Fruit fly (Drosophila melanogaster) whole organism, embryonic: ENCODE results near the gene CG31176.

Source experiments
- CG10267 ChIP-seq: fragments of 200-800 bp; sonication (Bioruptor generic); optimal IDR thresholded peaks from 2 replicates; lab custom pipeline; 2018; ENCODE audit warnings: missing biosample characterization, mild to moderate bottlenecking, missing genetic modification characterization, moderate library complexity
- CG10274 ChIP-seq: fragments of 200-800 bp; sonication (Bioruptor generic); optimal IDR thresholded peaks from 3 replicates; lab custom pipeline; 2017; ENCODE audit warnings: missing biosample characterization, mild to moderate bottlenecking, missing genetic modification characterization
- CG10979 ChIP-seq: fragments of 200-800 bp; sonication (Bioruptor generic); optimal IDR thresholded peaks from 2 replicates; lab custom pipeline; 2018; ENCODE audit warnings: missing biosample characterization, mild to moderate bottlenecking, missing genetic modification characterization, moderate library complexity
- CG11085 ChIP-seq: fragments of 200-800 bp; sonication (Bioruptor generic); IDR thresholded peaks from 2 replicates; pipeline ENCODE4 v1.3.6; 2022; ENCODE audit warnings: missing biosample characterization, missing genetic modification characterization
- CG11093 ChIP-seq: fragments of 200-800 bp; sonication (Bioruptor generic); IDR thresholded peaks from 3 replicates; pipeline ENCODE4 v1.3.6; 2022; ENCODE audit warnings: missing biosample characterization, missing genetic modification characterization
- CG11504 ChIP-seq: fragments of 200-800 bp; sonication (Bioruptor generic); optimal IDR thresholded peaks from 3 replicates; lab custom pipeline; 2019; ENCODE audit warnings: missing biosample characterization, mild to moderate bottlenecking, missing genetic modification characterization, moderate library complexity
- CG12236 ChIP-seq: fragments of 200-800 bp; sonication (Bioruptor generic); optimal IDR thresholded peaks from 2 replicates; lab custom pipeline; 2016; ENCODE audit warnings: missing biosample characterization, missing genetic modification characterization
- CG12299 ChIP-seq: fragments of 200-800 bp; sonication (Bioruptor generic); optimal IDR thresholded peaks from 2 replicates; lab custom pipeline; 2018; ENCODE audit warnings: missing biosample characterization, mild to moderate bottlenecking, missing genetic modification characterization
- CG12744 ChIP-seq: fragments of 200-800 bp; sonication (Bioruptor generic); optimal IDR thresholded peaks from 2 replicates; lab custom pipeline; 2016; ENCODE audit warnings: missing biosample characterization, missing genetic modification characterization
- CG13894 ChIP-seq: fragments of 200-800 bp; sonication (Bioruptor generic); optimal IDR thresholded peaks from 3 replicates; lab custom pipeline; 2018; ENCODE audit warnings: missing biosample characterization, mild to moderate bottlenecking, missing genetic modification characterization, moderate library complexity
- CG15073 ChIP-seq: fragments of 200-800 bp; sonication (Bioruptor generic); optimal IDR thresholded peaks from 2 replicates; lab custom pipeline; 2016; ENCODE audit warnings: missing biosample characterization, missing genetic modification characterization
- CG16863 ChIP-seq: fragments of 200-800 bp; sonication (Bioruptor generic); optimal IDR thresholded peaks from 3 replicates; lab custom pipeline; 2016; ENCODE audit warnings: missing biosample characterization, missing genetic modification characterization
- CG17829 ChIP-seq: fragments of 200-800 bp; optimal IDR thresholded peaks from 2 replicates; lab custom pipeline; 2019; ENCODE audit warnings: missing biosample characterization, mild to moderate bottlenecking, missing genetic modification characterization, moderate library complexity
- CG2116 ChIP-seq: fragments of 200-800 bp; sonication (Bioruptor generic); optimal IDR thresholded peaks from 3 replicates; lab custom pipeline; 2018; ENCODE audit warnings: missing biosample characterization, mild to moderate bottlenecking, missing genetic modification characterization
- CG2199 ChIP-seq: fragments of 200-800 bp; sonication (Bioruptor generic); IDR thresholded peaks from 3 replicates; pipeline ENCODE4 v1.3.6; 2022; ENCODE audit warnings: missing biosample characterization, missing genetic modification characterization
- CG2875 ChIP-seq: fragments of 200-800 bp; sonication (Bioruptor generic); optimal IDR thresholded peaks from 2 replicates; lab custom pipeline; 2017; ENCODE audit warnings: missing biosample characterization, mild to moderate bottlenecking, missing genetic modification characterization, missing genetic modification reagents
- CG31365 ChIP-seq: fragments of 200-800 bp; sonication (Bioruptor generic); optimal IDR thresholded peaks from 2 replicates; lab custom pipeline; 2018; ENCODE audit warnings: missing biosample characterization, mild to moderate bottlenecking, missing genetic modification characterization
- CG3407 ChIP-seq: fragments of 200-800 bp; sonication (Bioruptor generic); optimal IDR thresholded peaks from 2 replicates; lab custom pipeline; 2018; ENCODE audit warnings: missing biosample characterization, mild to moderate bottlenecking, missing genetic modification characterization
- CG3838 ChIP-seq: fragments of 200-800 bp; sonication (Bioruptor generic); optimal IDR thresholded peaks from 3 replicates; lab custom pipeline; 2016; ENCODE audit warnings: missing biosample characterization, missing genetic modification characterization
- CG5180 ChIP-seq: fragments of 200-800 bp; sonication (Bioruptor generic); optimal IDR thresholded peaks from 3 replicates; lab custom pipeline; 2017; ENCODE audit warnings: missing biosample characterization, missing genetic modification characterization, mild to moderate bottlenecking, moderate library complexity, missing genetic modification reagents
- CG5245 ChIP-seq: fragments of 200-800 bp; sonication (Bioruptor generic); optimal IDR thresholded peaks from 3 replicates; lab custom pipeline; 2016; ENCODE audit warnings: missing biosample characterization, missing genetic modification characterization
- CG7372 ChIP-seq: fragments of 200-800 bp; sonication (Bioruptor generic); IDR thresholded peaks from 2 replicates; pipeline ENCODE4 v1.3.6; 2022; ENCODE audit warnings: missing biosample characterization, missing genetic modification characterization
- CkIIα-i1 ChIP-seq: fragments of 200-800 bp; sonication (Bioruptor generic); IDR thresholded peaks from 2 replicates; pipeline ENCODE4 v1.3.6; 2022; ENCODE audit warnings: missing biosample characterization, missing genetic modification characterization
- Deaf1 ChIP-seq: fragments of 200-800 bp; optimal IDR thresholded peaks from 3 replicates; lab custom pipeline; 2019; ENCODE audit warnings: missing biosample characterization, mild to moderate bottlenecking, missing genetic modification characterization, moderate library complexity
- Dip3 ChIP-seq: fragments of 200-800 bp; sonication (Bioruptor generic); optimal IDR thresholded peaks from 3 replicates; lab custom pipeline; 2016; ENCODE audit warnings: missing biosample characterization, missing genetic modification characterization
- Drgx ChIP-seq: fragments of 200-800 bp; sonication (Bioruptor generic); IDR thresholded peaks from 2 replicates; pipeline ENCODE4 v1.3.6; 2022; ENCODE audit warnings: missing biosample characterization, missing genetic modification characterization
- Gsc ChIP-seq: fragments of 200-800 bp; sonication (Bioruptor generic); IDR thresholded peaks from 2 replicates; pipeline ENCODE4 v1.3.6; 2022; ENCODE audit warnings: missing biosample characterization, missing genetic modification characterization
- HLH3B ChIP-seq: fragments of 200-800 bp; sonication (Bioruptor generic); IDR thresholded peaks from 2 replicates; pipeline ENCODE4 v1.3.6; 2022; ENCODE audit warnings: missing biosample characterization, missing genetic modification characterization
- HLH4C ChIP-seq: fragments of 200-800 bp; sonication (Bioruptor generic); IDR thresholded peaks from 3 replicates; pipeline ENCODE4 v1.3.6; 2022; ENCODE audit warnings: missing biosample characterization, missing genetic modification characterization; ENCODE audit not compliant: partially characterized antibody
- Hr78 ChIP-seq, 2 experiments: fragments of 200-800 bp in 1 of 2; fragments of >200 bp in 1 of 2; sonication (Bioruptor generic) in 1 of 2; optimal IDR thresholded peaks; 2 replicates each; lab custom pipeline; 2017 to 2019; ENCODE audit warnings: missing biosample characterization in 2 of 2, missing genetic modification characterization in 2 of 2, mild to moderate bottlenecking in 1 of 2, moderate library complexity in 1 of 2
- Meics ChIP-seq: fragments of 200-800 bp; sonication (Bioruptor generic); optimal IDR thresholded peaks from 2 replicates; lab custom pipeline; 2017; ENCODE audit warnings: missing biosample characterization, mild to moderate bottlenecking, missing genetic modification characterization
- Myb ChIP-seq: fragments of 200-800 bp; sonication (Bioruptor generic); optimal IDR thresholded peaks from 2 replicates; lab custom pipeline; 2016; ENCODE audit warnings: missing biosample characterization, missing genetic modification characterization
- Neu2 ChIP-seq: fragments of 200-800 bp; sonication (Bioruptor generic); optimal IDR thresholded peaks from 3 replicates; lab custom pipeline; 2016; ENCODE audit warnings: missing biosample characterization, missing genetic modification characterization, borderline replicate concordance
- Nf-YC ChIP-seq: fragments of 200-800 bp; optimal IDR thresholded peaks from 3 replicates; lab custom pipeline; 2019; ENCODE audit warnings: missing biosample characterization, mild to moderate bottlenecking, missing genetic modification characterization, moderate library complexity
- Oaz ChIP-seq: fragments of 200-800 bp; sonication (Bioruptor generic); IDR thresholded peaks from 2 replicates; pipeline ENCODE4 v1.3.6; 2022; ENCODE audit warnings: missing biosample characterization, missing genetic modification characterization
- Poxn ChIP-seq: fragments of 200-800 bp; sonication (Bioruptor generic); IDR thresholded peaks from 2 replicates; pipeline ENCODE4 v1.3.6; 2022; ENCODE audit warnings: missing biosample characterization, missing genetic modification characterization
- cato ChIP-seq: fragments of 200-800 bp; sonication (Bioruptor generic); optimal IDR thresholded peaks from 2 replicates; lab custom pipeline; 2016; ENCODE audit warnings: missing biosample characterization, missing genetic modification characterization, borderline replicate concordance
- crp ChIP-seq, 2 experiments: fragments of 200-800 bp; sonication (Bioruptor generic); optimal IDR thresholded peaks; 2 replicates in 1 of 2; 3 replicates in 1 of 2; lab custom pipeline; 2017; ENCODE audit warnings: missing biosample characterization in 2 of 2, missing genetic modification characterization in 2 of 2, mild to moderate bottlenecking in 1 of 2, moderate library complexity in 1 of 2
- dan ChIP-seq: fragments of 200-800 bp; sonication (Bioruptor generic); IDR thresholded peaks from 2 replicates; pipeline ENCODE4 v1.3.6; 2022; ENCODE audit warnings: missing biosample characterization, missing genetic modification characterization
- dysf ChIP-seq: fragments of 200-800 bp; sonication (Bioruptor generic); IDR thresholded peaks from 3 replicates; pipeline ENCODE4 v1.3.6; 2022; ENCODE audit warnings: missing biosample characterization, missing genetic modification characterization
- en ChIP-seq: fragments of 200-800 bp; sonication (Bioruptor generic); optimal IDR thresholded peaks from 2 replicates; lab custom pipeline; 2016; ENCODE audit warnings: missing biosample characterization, missing genetic modification characterization
- inv ChIP-seq: fragments of 200-800 bp; sonication (Bioruptor generic); IDR thresholded peaks from 2 replicates; pipeline ENCODE4 v1.3.6; 2022; ENCODE audit warnings: missing biosample characterization, missing genetic modification characterization; ENCODE audit not compliant: partially characterized antibody
- jumu ChIP-seq: fragments of 200-800 bp; sonication (Bioruptor generic); optimal IDR thresholded peaks from 3 replicates; lab custom pipeline; 2016; ENCODE audit warnings: missing biosample characterization, missing genetic modification characterization
- lmd ChIP-seq: fragments of 200-800 bp; sonication (Bioruptor generic); IDR thresholded peaks from 2 replicates; pipeline ENCODE4 v1.3.6; 2022; ENCODE audit warnings: missing biosample characterization, missing genetic modification characterization
- lola ChIP-seq, 3 experiments: fragments of >200 bp in 2 of 3; fragments of 200-800 bp in 1 of 3; sonication (Bioruptor generic) in 1 of 3; optimal IDR thresholded peaks; 2 replicates each; lab custom pipeline; 2017 to 2019; ENCODE audit warnings: missing biosample characterization in 3 of 3, missing genetic modification characterization in 3 of 3, mild to moderate bottlenecking in 1 of 3, moderate library complexity in 1 of 3
- mam ChIP-seq: fragments of 200-800 bp; sonication (Bioruptor generic); optimal IDR thresholded peaks from 3 replicates; lab custom pipeline; 2016; ENCODE audit warnings: missing biosample characterization, missing genetic modification characterization
- nmo ChIP-seq: fragments of 200-800 bp; sonication (Bioruptor generic); optimal IDR thresholded peaks from 2 replicates; lab custom pipeline; 2018; ENCODE audit warnings: missing biosample characterization, mild to moderate bottlenecking, missing genetic modification characterization, moderate library complexity
- otp ChIP-seq: fragments of 200-800 bp; sonication (Bioruptor generic); IDR thresholded peaks from 3 replicates; pipeline ENCODE4, ENCODE4 v1.3.6; 2022; ENCODE audit warnings: missing biosample characterization, missing genetic modification characterization
- sisA ChIP-seq: fragments of 200-800 bp; sonication (Bioruptor generic); IDR thresholded peaks from 2 replicates; pipeline ENCODE4 v1.3.6; 2022; ENCODE audit warnings: missing biosample characterization, missing genetic modification characterization
- so ChIP-seq: fragments of 200-800 bp; sonication (Bioruptor generic); IDR thresholded peaks from 3 replicates; pipeline ENCODE4 v1.3.6; 2022; ENCODE audit warnings: missing biosample characterization, missing genetic modification characterization
- tin ChIP-seq: fragments of 200-800 bp; sonication (Bioruptor generic); optimal IDR thresholded peaks from 3 replicates; lab custom pipeline; 2016; ENCODE audit warnings: missing biosample characterization, missing genetic modification characterization

The CG31176 gene

dm6 chr3R:21660659-21661126 lies 58.8 kb downstream of the CG31176 start, which contains the start of gene E2f1 (continued):
- TF ChIP-seq HLH3B (GFP tag; lab: Robert Waterston, UW) (no peak), CG17829 (tag; lab: Kevin White, UChicago) (peak; percentile 30), Gsc (GFP tag; lab: Robert Waterston, UW) (no peak), dan (GFP tag; lab: Robert Waterston, UW) (no peak), tin (GFP tag; lab: Kevin White, UChicago) (no peak), Myb (GFP tag; lab: Kevin White, UChicago) (peak; percentile 96), mam (GFP tag; lab: Kevin White, UChicago) (no peak), jumu (GFP tag; lab: Kevin White, UChicago) (no peak), otp (GFP tag; lab: Robert Waterston, UW) (no peak), dysf (no peak), Dip3 (GFP tag; lab: Kevin White, UChicago) (no peak), CG2875 (no peak), CG16863 (GFP tag; lab: Kevin White, UChicago) (no peak), CG12236 (GFP tag; lab: Kevin White, UChicago) (no peak), CG13894 (peak; percentile 75), lola (GFP tag; optimal IDR thresholded peaks at IDR 0.05; lab: Kevin White, UChicago) (no peak), CG3407 (GFP tag; lab: Kevin White, UChicago) (peak; percentile 4), CG3838 (GFP tag; lab: Kevin White, UChicago) (peak; percentile 19), Oaz (GFP tag; lab: Robert Waterston, UW) (no peak), CG10267 (peak; percentile 54), CG5180 (GFP tag; lab: Kevin White, UChicago) (peak; percentile 39), nmo (GFP tag; lab: Kevin White, UChicago) (peak; percentile 47), Meics (GFP tag; lab: Kevin White, UChicago) (peak; percentile 6), CkIIα-i1 (GFP tag; lab: Robert Waterston, UW) (no peak), CG10979 (no peak), Nf-YC (tag; lab: Kevin White, UChicago) (peak; percentile 10), crp (GFP tag; optimal IDR thresholded peaks at IDR 0.05; lab: Kevin White, UChicago) (peak; percentile 63 to 99), CG11085 (GFP tag; lab: Robert Waterston, UW) (no peak), CG12744 (GFP tag; lab: Kevin White, UChicago) (no peak), Poxn (GFP tag; lab: Robert Waterston, UW) (no peak), Neu2 (GFP tag; lab: Kevin White, UChicago) (no peak), CG2116 (GFP tag; lab: Kevin White, UChicago) (peak; percentile 77), Hr78 (GFP tag; optimal IDR thresholded peaks at IDR 0.05; lab: Kevin White, UChicago) (no peak), CG5245 (GFP tag; lab: Kevin White, UChicago) (no peak), Drgx (peak; percentile 15; the same call in 1 of the 2 replicates), CG31365 (tag; lab: Kevin White, UChicago) (no peak), CG11504 (peak; percentile 16), so (GFP tag; lab: Robert Waterston, UW) (no peak), CG15073 (GFP tag; lab: Kevin White, UChicago) (no peak), en (GFP tag; lab: Kevin White, UChicago) (no peak), cato (GFP tag; lab: Kevin White, UChicago) (no peak), lmd (GFP tag; lab: Robert Waterston, UW) (no peak), CG10274 (GFP tag; lab: Kevin White, UChicago) (no peak), CG7372 (GFP tag; lab: Robert Waterston, UW) (no peak), Deaf1 (peak; percentile 59), CG12299 (tag; lab: Kevin White, UChicago) (no peak), HLH4C (peak; percentile 70), CG11093 (GFP tag; lab: Robert Waterston, UW) (no peak), inv (peak; percentile 68), sisA (GFP tag; lab: Robert Waterston, UW) (no peak), CG2199 (GFP tag; lab: Robert Waterston, UW) (0 out of 3 replicates have a peak, but pooled peaks have one; percentile 62)
